Worm (Caenorhabditis elegans) whole organism, early embryonic: ENCODE data around the gene skr-3.

Experiments
- B0310.2 ChIP-seq: sonication (generic microtip); optimal IDR thresholded peaks from 2 replicates; lab custom pipeline; 2016; ENCODE audit warnings: mild to moderate bottlenecking, missing genetic modification characterization, missing compliant biosample characterization
- F13C5.2 ChIP-seq: sonication (generic microtip); optimal IDR thresholded peaks from 2 replicates; lab custom pipeline; 2017; ENCODE audit warnings: mild to moderate bottlenecking, missing genetic modification characterization, inconsistent platforms, missing compliant biosample characterization
- aly-1 ChIP-seq: sonication (generic microtip); optimal IDR thresholded peaks from 2 replicates; lab custom pipeline; 2016; ENCODE audit warnings: missing genetic modification characterization, missing compliant biosample characterization
- ama-1 ChIP-seq: fragments of 150-350 bp; optimal IDR thresholded peaks from 2 replicates; lab custom pipeline; 2014
- ceh-13 ChIP-seq: fragments of 200-800 bp; sonication (Bioruptor generic); optimal IDR thresholded peaks from 2 replicates; lab custom pipeline; 2018; ENCODE audit warnings: mild to moderate bottlenecking, missing genetic modification characterization, missing compliant biosample characterization
- ceh-36 ChIP-seq: sonication (generic microtip); optimal IDR thresholded peaks from 2 replicates; lab custom pipeline; 2016; ENCODE audit warnings: missing genetic modification characterization, inconsistent platforms, missing compliant biosample characterization
- ets-7 ChIP-seq: sonication (generic microtip); optimal IDR thresholded peaks from 2 replicates; lab custom pipeline; 2016; ENCODE audit warnings: missing genotype, missing genetic modification characterization, missing compliant biosample characterization
- flt-1 ChIP-seq: fragments of 200-800 bp; sonication (Bioruptor generic); IDR thresholded peaks from 2 replicates; pipeline ENCODE4 v1.3.6; 2022; ENCODE audit warnings: missing genetic modification characterization, missing compliant biosample characterization
- hmbx-1 ChIP-seq: sonication (generic microtip); optimal IDR thresholded peaks from 2 replicates; lab custom pipeline; 2016; ENCODE audit warnings: mild to moderate bottlenecking, missing genetic modification characterization, missing compliant biosample characterization
- hmg-4 ChIP-seq: fragments of 200-800 bp; sonication (Bioruptor generic); optimal IDR thresholded peaks from 2 replicates; lab custom pipeline; 2018; ENCODE audit warnings: mild to moderate bottlenecking, missing genetic modification characterization, missing compliant biosample characterization
- scrt-1 ChIP-seq: fragments of 200-800 bp; sonication (Bioruptor generic); IDR thresholded peaks from 2 replicates; pipeline ENCODE4 v1.3.6; 2022; ENCODE audit warnings: missing genetic modification characterization, missing compliant biosample characterization
- sea-1 ChIP-seq: fragments of 200-800 bp; sonication (Bioruptor generic); conservative IDR thresholded peaks from 2 replicates; pipeline ENCODE4 v1.3.6; 2022; ENCODE audit warnings: missing genetic modification characterization, missing compliant biosample characterization
- tbx-37 ChIP-seq: fragments of 200-800 bp; sonication (Bioruptor generic); conservative IDR thresholded peaks from 2 replicates; pipeline ENCODE4 v1.3.6; 2022; ENCODE audit warnings: missing genetic modification reagents, missing genetic modification characterization, missing compliant biosample characterization

DNA sequence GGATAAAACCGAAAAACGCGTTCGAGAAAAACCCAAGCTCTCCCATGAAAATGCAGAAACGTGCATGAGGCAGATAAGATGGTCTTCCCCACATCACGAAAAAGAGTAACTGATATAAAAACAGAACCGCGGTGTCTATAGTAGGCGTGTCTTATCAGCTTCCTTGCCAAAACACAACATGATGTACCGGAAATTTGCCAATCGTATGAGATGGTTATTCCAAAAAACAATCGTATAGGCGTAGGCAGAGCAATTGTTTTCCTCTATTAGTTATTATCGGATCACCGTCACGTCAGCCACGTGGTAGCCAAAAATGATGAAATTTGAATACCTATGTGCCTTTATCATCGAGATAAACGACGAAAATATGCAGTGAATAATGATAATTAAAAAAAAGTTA lies 21.4 kb upstream of the skr-3 start, which contains the start of gene str-7:
- TF ChIP-seq ama-1 (lab: Kevin White, UChicago) (no peak), tbx-37 (GFP tag; lab: Robert Waterston, UW) (no peak), scrt-1 (GFP tag; lab: Robert Waterston, UW) (no peak), ceh-13 (no peak), sea-1 (GFP tag; lab: Robert Waterston, UW) (no peak), B0310.2 (tag; lab: Kevin White, UChicago) (no peak), F13C5.2 (tag; lab: Kevin White, UChicago) (no peak), hmbx-1 (tag; lab: Kevin White, UChicago) (no peak), ets-7 (tag; lab: Kevin White, UChicago) (no peak), ceh-36 (tag; lab: Kevin White, UChicago) (no peak), hmg-4 (GFP tag; lab: Kevin White, UChicago) (no peak), aly-1 (tag; lab: Kevin White, UChicago) (no peak), flt-1 (GFP tag; lab: Robert Waterston, UW) (no peak)
